Worm (Caenorhabditis elegans) whole organism, dauer: ENCODE results near the gene F28C6.9.

ENCODE experiments used
- unc-62 ChIP-seq: sonication (generic microtip); optimal IDR thresholded peaks from 2 replicates; lab custom pipeline; 2017; ENCODE audit warnings: missing biosample characterization, missing genetic modification reagents, missing genetic modification characterization

F28C6.9 gene

DNA sequence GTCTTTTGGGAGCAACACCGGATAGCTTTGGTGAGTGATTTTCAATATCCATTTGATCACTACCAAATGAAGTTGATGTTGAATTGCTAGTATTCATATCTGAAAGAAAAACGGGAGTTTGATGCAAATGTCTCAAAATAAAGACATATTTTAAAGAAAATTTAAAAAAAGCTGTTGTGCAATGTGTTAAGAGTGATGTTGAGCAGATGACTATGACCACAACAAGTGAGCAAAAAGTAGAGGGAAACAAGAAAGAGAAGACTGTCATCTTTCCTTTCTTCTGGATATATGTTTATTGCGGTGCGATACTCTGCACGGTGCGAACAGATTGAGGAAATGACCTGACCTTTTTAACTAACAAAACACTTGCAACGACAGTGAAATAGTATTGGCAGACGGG, 13.4 kb upstream of the F28C6.9 start, which contains the start of gene T22C8.4:
T22C8.4 (minus strand) TSS at position 101 of the 400 bp plus-strand sequence.
- TF ChIP-seq unc-62 = no peak

DNA sequence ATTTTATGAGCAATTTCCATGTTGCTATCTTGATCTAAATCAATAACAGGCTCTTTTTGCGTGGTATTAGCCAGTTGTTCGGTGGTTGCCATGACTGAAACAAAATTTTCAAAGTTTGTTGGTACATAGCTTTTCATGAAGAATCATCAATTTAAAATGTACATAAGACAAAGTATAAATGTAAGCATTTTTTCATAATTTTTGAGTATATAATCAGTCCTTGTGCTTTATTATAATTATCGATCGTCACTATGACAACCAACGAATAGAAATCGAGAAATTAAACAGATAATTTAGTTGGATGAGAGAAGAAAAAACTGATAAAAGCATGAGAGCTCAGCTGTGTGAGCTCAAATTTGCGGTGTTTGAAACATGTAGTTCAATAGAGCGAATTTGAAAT, 11.9 kb upstream of the F28C6.9 start, which contains the start of gene T22C8.3:
T22C8.3 (minus strand) TSS at position 101 of the 400 bp plus-strand sequence.
- no peak for TF ChIP-seq unc-62

DNA sequence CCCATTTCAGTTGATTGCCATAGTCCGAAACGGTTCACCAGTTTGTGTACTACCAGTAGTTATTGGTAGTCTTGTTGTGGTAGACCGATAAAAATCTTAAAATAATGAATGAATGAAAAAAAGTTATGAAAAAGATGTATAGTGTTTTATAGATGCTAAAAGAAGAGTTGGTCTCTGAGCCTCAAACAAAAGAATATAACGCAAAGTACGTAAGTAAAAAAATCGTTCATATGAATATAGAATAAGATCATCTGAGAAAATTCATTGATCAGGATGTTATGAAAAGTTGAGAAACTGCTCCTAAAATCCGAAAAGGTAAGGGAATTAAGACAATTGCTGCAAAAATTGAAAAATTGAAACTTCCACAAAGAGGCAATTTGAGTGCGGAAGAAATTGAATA, 7.5 kb upstream of the F28C6.9 start, which contains the start of gene chhy-1:
chhy-1 (minus strand) TSS at position 101 of the 400 bp plus-strand sequence.
- no peak for TF ChIP-seq unc-62

DNA sequence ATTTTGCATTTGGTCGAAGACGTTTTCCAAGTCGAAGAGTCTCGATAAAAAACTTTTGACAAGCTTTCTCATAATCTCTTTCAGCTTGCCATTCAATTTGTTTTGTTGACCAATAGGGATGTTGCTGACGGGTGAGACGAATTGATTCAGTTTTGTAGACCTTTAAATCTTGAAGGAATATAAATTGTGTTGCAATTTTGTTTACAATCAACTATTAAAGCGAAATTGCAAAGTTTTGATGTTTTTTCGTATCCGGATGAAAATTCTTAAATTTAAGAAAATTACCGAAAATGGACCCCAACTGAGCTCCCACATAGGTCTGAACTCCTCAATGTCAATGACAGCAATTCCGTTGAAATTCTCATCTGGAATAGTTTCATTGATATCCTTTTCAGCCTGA, 6.2 kb upstream of the F28C6.9 start:
- TF ChIP-seq unc-62 = no peak

DNA sequence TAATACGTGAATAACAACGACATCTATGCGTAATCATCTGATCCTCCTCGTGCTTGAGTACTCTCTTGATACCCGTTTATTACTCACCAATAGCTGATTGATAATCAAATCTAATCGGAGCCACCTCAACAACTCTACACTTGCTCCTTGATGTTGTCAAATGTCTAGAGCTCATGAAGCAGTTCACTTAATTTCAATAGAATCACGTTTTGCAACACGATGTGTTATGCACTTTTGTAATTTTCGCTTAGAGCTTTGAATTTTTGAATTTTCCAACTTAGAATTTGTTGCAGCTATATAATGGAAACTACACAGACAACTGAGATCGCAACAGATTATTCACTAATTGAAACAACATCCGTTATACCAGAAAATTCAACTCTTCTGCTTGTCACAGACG, 2.5 kb upstream of the F28C6.9 start, which contains the start of gene T22C8.1:
T22C8.1 (plus strand) TSS at position 301 of the 400 bp plus-strand sequence.
- no peak for TF ChIP-seq unc-62

DNA sequence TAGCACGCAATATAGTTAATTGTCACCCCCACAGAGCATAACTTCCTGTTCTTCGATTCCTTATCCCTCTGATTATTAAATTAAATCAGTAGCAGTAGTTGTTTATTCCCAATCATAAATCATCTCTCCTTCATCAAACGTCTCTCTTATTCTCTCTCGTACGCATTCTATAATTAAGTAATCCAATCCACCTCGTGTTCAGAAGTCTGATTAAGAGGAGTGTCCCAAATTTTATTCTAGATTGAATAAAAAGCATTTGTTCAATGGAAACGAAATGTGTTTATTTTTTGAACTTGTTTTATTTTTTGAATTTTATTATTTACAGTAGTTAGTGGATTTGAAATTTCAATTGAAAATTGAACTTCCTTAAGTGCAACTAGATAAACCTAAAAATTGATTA, 1.3 kb upstream of the F28C6.9 start:
- TF ChIP-seq unc-62 = no peak

DNA sequence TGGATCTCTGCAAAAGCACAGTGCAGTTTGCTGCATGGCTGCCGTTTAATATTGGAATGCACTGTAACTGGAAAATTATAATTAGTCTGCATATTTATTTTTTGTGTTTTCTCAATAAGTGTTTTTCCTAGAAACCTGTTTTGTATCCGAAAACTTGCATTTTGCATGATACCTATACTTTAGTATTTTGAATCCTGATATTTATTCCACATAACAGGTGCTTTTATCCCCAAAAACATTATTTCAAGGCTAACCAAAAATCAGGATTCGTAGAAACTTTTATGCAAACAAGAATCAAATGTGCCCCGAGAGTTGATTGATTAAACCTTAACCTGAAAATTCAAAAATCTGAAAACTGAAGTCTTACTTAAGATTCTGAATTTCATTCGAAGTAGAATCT, 600 bp upstream of the F28C6.9 start:
- TF ChIP-seq unc-62 = no peak

DNA sequence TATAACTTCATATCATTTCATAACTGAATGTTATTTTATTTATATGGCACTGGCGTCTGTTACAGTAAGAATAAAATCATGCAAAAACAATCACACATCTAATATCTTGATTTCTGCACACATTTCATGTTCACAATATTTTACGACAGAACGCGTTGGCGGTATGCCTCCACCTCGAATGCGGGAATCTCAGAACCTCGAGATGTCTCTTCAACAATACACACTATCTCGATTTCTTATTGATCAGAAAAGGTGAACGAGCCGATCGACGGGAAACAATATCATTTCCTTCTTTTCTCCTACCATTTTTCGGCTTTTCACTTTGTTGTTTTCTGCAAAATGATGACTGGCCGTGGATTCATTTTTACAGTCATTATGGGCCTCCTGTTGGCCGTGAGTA, 2.3 kb downstream of the F28C6.9 start, which contains the start of gene F28C6.10:
F28C6.10 (plus strand) TSS at position 301 of the 400 bp plus-strand sequence.
- TF ChIP-seq unc-62 = no peak

DNA sequence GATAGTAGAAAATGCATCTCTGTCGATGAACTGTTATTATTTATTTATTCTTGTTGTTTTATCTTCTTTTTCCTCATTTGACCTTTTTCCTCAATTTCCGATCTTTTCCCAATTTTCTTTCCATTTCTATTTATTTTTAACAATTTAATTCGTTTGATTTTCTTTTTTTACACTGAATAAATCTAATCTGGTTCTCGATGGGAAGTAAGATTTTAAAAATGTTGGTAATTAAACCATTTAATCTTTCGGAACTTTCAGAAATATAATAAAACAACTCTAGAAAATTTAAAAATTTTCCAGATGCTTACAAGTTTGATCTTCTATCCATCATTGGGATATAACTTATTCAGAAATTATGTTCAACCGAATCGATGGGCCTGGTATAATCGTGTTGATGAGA, 3.4 kb downstream of the F28C6.9 start, which contains the start of gene F28C6.8:
F28C6.8 (plus strand) TSS at position 301 of the 400 bp plus-strand sequence.
- TF ChIP-seq unc-62 = no peak

DNA sequence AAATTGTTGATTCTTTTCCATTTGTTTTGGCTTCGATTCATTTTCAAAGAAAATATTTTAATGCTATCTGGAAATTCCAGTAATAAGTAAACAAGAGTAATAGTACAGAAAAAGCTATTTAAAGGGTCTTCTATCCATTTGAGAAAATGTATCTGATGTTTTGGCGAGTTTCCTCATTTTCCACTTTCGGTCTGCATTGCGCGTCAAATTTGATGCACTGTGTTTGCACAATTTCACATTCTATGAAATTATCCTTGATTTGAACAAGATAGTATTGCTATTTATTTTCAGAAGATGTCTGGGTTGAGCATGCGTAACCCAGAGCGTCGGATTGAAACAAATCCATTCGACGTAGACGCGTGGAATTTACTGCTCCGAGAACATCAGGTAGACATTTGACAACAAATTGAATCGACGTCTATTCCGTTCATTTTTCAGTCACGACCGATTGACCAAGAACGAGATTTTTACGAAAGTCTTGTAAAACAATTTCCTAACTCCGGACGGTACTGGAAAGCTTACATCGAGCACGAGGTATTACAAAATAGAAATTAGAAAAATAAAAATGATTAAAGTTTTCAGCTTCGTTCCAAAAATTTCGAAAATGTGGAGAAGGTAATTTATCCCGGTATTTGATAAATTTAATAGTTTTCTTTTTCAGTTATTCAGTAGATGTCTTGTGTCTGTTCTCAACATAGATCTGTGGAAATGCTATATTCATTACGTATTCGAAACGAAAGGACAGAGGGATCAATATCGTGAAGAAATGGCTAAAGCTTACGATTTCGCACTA, 6.2 kb downstream of the F28C6.9 start, which contains the start of gene suf-1:
suf-1 (plus strand) TSS at position 280 of the 793 bp plus-strand sequence.
- TF ChIP-seq unc-62 = no peak

DNA sequence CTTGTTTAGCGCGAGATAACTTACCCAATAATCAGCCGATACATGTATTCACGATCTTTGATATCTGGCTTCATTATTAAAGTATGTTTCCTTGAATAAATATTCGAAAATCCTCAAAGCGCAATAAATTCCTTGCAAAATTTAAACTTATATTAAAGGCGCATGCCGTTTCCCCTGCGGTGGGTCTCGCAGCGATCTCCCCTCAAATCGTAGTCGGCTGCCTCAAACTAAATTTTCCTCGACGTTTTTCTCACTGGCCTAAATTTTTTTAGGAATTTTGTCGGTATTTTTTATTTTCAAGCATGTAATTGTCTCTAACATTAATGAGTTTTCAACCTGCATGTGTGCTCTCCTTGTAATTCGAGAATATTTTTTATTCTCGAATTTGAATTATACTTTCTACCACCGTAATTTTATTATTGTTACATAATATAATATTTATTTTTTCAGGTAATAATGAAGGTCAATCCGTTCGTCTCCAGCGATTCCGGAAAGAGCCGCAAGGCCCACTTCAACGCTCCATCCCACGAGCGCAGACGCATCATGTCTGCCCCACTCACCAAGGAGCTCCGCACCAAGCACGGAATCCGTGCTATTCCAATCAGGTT, 7.5 kb downstream of the F28C6.9 start, which contains the start of the genes cpf-1 and rpl-26:
cpf-1 (minus strand) TSS at position 104 of the 608 bp plus-strand sequence.
rpl-26 (plus strand) TSS at position 449 of the 608 bp plus-strand sequence.
- no peak for TF ChIP-seq unc-62

DNA sequence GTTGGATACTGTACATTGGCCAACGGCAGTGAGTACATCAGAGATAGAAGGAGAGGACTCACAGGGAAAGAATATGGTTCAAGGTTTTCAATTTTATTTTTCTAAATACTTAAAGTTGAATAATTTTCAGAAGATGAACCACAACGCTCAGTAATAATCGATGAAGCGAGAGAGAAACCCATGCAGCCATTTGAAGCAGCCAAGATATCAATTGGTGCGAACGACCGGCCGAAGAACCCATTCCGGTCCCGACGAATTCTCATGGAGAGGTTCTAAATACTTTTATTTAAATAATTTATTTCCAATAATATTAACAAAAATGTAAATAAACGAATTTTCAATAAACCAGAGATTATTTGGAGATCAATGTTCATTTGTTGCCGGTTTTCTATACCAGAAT, 9.8 kb downstream of the F28C6.9 start, which contains the start of gene pigg-1:
pigg-1 (minus strand) TSS at position 101 of the 400 bp plus-strand sequence.
- no peak for TF ChIP-seq unc-62

DNA sequence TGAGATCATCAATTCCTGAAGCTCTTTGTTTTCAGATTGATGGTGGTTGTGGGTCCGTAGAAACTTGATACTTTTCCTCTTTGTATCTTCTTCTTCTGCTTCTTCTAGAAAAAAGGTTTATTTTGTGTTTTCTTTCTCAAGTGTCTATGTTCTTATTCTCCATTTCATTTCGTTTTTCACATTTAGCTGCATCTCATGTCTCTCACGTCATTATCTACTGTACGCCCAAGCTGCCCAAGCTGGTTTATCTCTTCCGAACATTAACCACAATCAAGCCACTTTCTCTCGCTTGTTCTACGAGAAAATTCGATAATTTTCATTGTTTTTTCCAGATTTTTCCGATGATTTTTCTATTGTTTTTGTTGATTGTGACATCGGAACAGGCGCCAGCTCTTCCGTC, 10.8 kb downstream of the F28C6.9 start, which contains the start of gene F28C6.5:
F28C6.5 (plus strand) TSS at position 301 of the 400 bp plus-strand sequence.
- no peak for TF ChIP-seq unc-62

DNA sequence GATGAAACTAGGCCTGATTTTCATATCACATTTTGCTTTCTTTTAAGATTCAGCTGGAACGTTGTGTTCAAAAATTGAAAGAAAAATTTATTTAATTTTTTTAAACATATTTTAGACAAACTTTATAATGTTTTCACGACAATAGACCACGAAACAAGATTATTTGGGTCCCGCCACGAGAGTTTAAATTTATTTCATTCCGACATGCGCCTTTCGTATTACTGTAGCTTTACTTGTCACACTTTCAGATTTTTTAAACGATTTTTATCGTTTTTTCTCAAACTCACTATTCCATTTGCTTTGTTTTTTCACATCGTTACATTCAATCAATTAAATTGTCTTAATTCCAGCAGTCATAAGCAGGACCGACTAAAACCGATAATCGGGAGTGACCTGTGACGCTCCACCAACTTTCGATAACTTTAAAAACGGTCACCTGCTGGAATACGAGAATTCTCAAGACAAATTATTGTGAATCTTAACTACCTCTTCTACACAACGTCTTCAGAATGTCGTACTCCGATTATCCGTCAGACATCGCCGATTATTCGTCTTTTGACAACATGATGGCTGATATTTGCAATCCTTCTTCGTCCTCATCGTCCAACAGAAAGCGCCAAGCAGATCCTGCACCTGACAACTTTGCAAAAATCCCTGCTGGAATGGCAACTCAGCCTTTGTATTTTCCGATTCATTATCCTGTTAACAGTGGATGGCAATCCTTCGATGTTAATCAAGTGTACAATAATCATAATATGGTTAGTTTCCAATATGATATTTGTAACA, 16.0 kb downstream of the F28C6.9 start, which contains the start of gene aptf-3:
aptf-3 (plus strand) TSS at position 351 of the 786 bp plus-strand sequence.
- TF ChIP-seq unc-62 = no peak

DNA sequence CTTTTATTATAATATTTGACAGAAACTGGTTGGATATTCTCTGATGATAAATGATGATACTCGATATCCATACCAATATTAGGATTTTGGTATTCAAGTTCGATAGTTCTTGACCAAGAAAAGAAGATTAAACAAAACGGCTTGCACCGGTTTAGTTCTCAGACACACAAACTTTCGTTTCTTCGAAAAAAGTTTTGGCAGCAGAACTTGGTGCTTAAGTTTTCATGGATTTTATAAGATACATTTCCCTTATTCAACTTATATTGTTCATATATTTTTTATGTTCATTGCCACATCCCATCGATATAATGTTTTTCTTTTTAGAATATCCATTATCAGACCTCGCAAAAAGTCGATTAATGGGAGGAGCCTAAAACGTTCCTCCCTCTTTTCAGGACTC, 19.3 kb downstream of the F28C6.9 start, which contains the start of gene aptf-4:
aptf-4 (plus strand) TSS at position 301 of the 400 bp plus-strand sequence.
- no peak for TF ChIP-seq unc-62

DNA sequence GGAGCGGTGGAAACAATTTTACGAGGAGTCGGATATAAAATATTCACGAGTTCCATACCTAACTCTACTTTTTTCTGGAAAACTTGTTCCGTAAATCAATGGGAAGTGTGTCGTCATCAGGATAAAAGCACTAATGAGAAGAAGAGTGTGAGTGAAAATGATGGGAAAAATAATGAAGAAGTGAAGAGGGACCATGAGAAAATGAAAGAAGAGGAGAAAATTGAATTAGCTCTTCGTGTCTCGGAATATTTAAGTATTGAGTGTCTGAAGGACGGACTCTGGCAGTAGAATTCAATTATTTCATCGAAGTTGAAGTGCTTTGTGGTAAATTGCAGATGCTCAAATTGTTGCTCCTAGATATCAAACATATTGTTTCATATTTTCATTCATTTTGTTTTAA, 20.8 kb downstream of the F28C6.9 start:
- TF ChIP-seq unc-62 = no peak
